Worm (Caenorhabditis elegans) whole organism, midembryonic: Measurements from ENCODE around the gene ZK892.4.

Source experiments
- T22C8.4 ChIP-seq: fragments of 200-800 bp; sonication (Bioruptor generic); IDR thresholded peaks from 2 replicates; pipeline ENCODE4 v1.3.6; 2022; ENCODE audit warnings: missing genetic modification characterization, missing compliant biosample characterization
- cog-1 ChIP-seq: sonication (generic microtip); optimal IDR thresholded peaks from 2 replicates; lab custom pipeline; 2016; ENCODE audit warnings: missing genetic modification characterization, missing compliant biosample characterization
- flt-1 ChIP-seq: fragments of 200-800 bp; sonication (Bioruptor generic); IDR thresholded peaks from 2 replicates; pipeline ENCODE4 v1.3.6; 2022; ENCODE audit warnings: missing genetic modification characterization, missing compliant biosample characterization
- med-1 ChIP-seq: sonication (generic microtip); optimal IDR thresholded peaks from 2 replicates; lab custom pipeline; 2017; ENCODE audit warnings: missing genetic modification characterization, mild to moderate bottlenecking, missing compliant biosample characterization, antibody characterized with exemption, missing genetic modification reagents; ENCODE audit not compliant: insufficient read depth
- ref-1 ChIP-seq: fragments of 200-800 bp; sonication (Bioruptor generic); conservative IDR thresholded peaks from 2 replicates; pipeline ENCODE4 v1.3.6; 2022; ENCODE audit warnings: missing genetic modification reagents, missing genetic modification characterization, missing compliant biosample characterization
- tab-1 ChIP-seq: fragments of 200-800 bp; sonication (Bioruptor generic); IDR thresholded peaks from 2 replicates; pipeline ENCODE4 v1.3.6; 2022; ENCODE audit warnings: missing genetic modification characterization, missing compliant biosample characterization
- ztf-29 ChIP-seq: fragments of 200-800 bp; sonication (Bioruptor generic); IDR thresholded peaks from 2 replicates; pipeline ENCODE4 v1.3.6; 2022; ENCODE audit warnings: missing genetic modification reagents, missing genetic modification characterization, missing compliant biosample characterization

DNA sequence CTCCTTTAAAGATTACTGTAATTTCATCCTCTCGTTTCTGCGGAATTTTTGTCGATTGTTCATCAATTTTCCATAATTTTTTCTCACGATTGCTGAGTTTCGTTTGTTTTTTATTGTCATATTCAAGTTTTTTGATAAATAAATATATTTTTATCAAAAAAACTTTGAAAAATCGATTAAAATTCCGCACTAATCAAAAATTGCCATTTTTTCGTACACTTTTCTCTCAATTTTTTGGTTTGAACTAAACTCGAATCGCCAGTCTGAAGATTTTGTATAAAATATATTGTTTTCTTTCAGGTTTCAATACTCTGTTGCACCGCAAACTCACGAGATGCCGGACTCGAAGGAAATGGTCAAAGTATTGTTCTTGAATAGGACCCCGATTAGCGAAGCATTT, 34.5 kb downstream of the ZK892.4 start, which contains the start of gene ogr-2:
- no peak for TF ChIP-seq ref-1 (GFP tag; lab: Robert Waterston, UW)
- no peak for TF ChIP-seq ztf-29 (GFP tag; lab: Robert Waterston, UW)
- TF ChIP-seq cog-1 (tag; lab: Kevin White, UChicago), result no peak
- no peak for TF ChIP-seq flt-1 (GFP tag; lab: Robert Waterston, UW)
- no peak for TF ChIP-seq tab-1 (GFP tag; lab: Robert Waterston, UW)
- TF ChIP-seq T22C8.4 (GFP tag; lab: Robert Waterston, UW), result no peak
- TF ChIP-seq med-1, result no peak
